Worm (Caenorhabditis elegans): ENCODE results near the gene R08D7.5.

ce11 chrIII:9001491-9001890, 27.6 kb downstream of the R08D7.5 start:
- no peak for TF ChIP-seq unc-62 (GFP tag; optimal IDR thresholded peaks at IDR 0.05)
- no peak for TF ChIP-seq nhr-11 (tag; optimal IDR thresholded peaks at IDR 0.05)
- no peak for TF ChIP-seq fos-1 (tag; optimal IDR thresholded peaks at IDR 0.05)
- no peak for TF ChIP-seq mab-9 (GFP tag; IDR thresholded peaks at IDR 0.05)
- TF ChIP-seq lin-39 (tag; optimal IDR thresholded peaks at IDR 0.05) = no peak
- TF ChIP-seq ceh-82 (tag; optimal IDR thresholded peaks at IDR 0.05) = no peak
- TF ChIP-seq mdl-1 (tag; optimal IDR thresholded peaks at IDR 0.05) = no peak
- TF ChIP-seq zag-1 (tag; optimal IDR thresholded peaks at IDR 0.05) = no peak
- TF ChIP-seq nhr-71 (tag; optimal IDR thresholded peaks at IDR 0.05) = no peak
- TF ChIP-seq nhr-237 (tag; optimal IDR thresholded peaks at IDR 0.05) = no peak
- TF ChIP-seq jun-1 (tag; optimal IDR thresholded peaks at IDR 0.05) = no peak
